Worm (Caenorhabditis elegans): Measurements from ENCODE around the gene Y54G2A.15.

Y54G2A.15 gene

ce11 chrIV:2808154-2808553 is 35.6 kb downstream of the Y54G2A.15 start:
- TF ChIP-seq pat-9 (tag; optimal IDR thresholded peaks at IDR 0.05) (no peak), gmeb-2 (tag; optimal IDR thresholded peaks at IDR 0.05) (no peak), sox-2 (GFP tag; IDR thresholded peaks at IDR 0.05) (no peak), C38D4.7 (GFP tag; optimal IDR thresholded peaks at IDR 0.05) (no peak), pha-2 (tag; optimal IDR thresholded peaks at IDR 0.05) (no peak), ref-2 (tag; optimal IDR thresholded peaks at IDR 0.05) (no peak), pag-3 (tag; optimal IDR thresholded peaks at IDR 0.05; ENCODE audit: borderline replicate concordance) (no peak), ceh-6 (GFP tag; optimal IDR thresholded peaks at IDR 0.05) (no peak), ama-1 (optimal IDR thresholded peaks at IDR 0.05) (no peak), ceh-9 (tag; optimal IDR thresholded peaks at IDR 0.05) (no peak), pax-1 (tag; optimal IDR thresholded peaks at IDR 0.05) (no peak), fkh-10 (GFP tag; optimal IDR thresholded peaks at IDR 0.05) (no peak), ceh-45 (GFP tag; IDR thresholded peaks at IDR 0.05) (no peak), zip-5 (tag; optimal IDR thresholded peaks at IDR 0.05) (no peak), tbx-2 (tag; optimal IDR thresholded peaks at IDR 0.05) (no peak), K02D7.2 (tag; optimal IDR thresholded peaks at IDR 0.05) (no peak), hlh-6 (tag; optimal IDR thresholded peaks at IDR 0.05) (no peak), dve-1 (tag; optimal IDR thresholded peaks at IDR 0.05) (no peak)

- TF ChIP-seq gmeb-2 (tag; optimal IDR thresholded peaks at IDR 0.05) (no peak), ceh-45 (GFP tag; IDR thresholded peaks at IDR 0.05) (no peak), pqm-1 (tag; optimal IDR thresholded peaks at IDR 0.05) (peak; percentile 43), ets-4 (tag; optimal IDR thresholded peaks at IDR 0.05) (no peak), pat-9 (tag; optimal IDR thresholded peaks at IDR 0.05) (peak; percentile 39), elt-2 (tag; optimal IDR thresholded peaks at IDR 0.05) (peak; percentile 88), unc-3 (GFP tag; conservative IDR thresholded peaks at IDR 0.05) (no peak), unc-3 (tag; optimal IDR thresholded peaks at IDR 0.05) (no peak), pros-1 (tag; optimal IDR thresholded peaks at IDR 0.05) (no peak), ztf-16 (tag; optimal IDR thresholded peaks at IDR 0.05) (peak; percentile 43), sox-2 (GFP tag; IDR thresholded peaks at IDR 0.05) (no peak), C08G9.2 (tag; optimal IDR thresholded peaks at IDR 0.05) (no peak), ahr-1 (tag; optimal IDR thresholded peaks at IDR 0.05) (peak; percentile 10), pag-3 (tag; optimal IDR thresholded peaks at IDR 0.05; ENCODE audit: borderline replicate concordance) (no peak), unc-55 (GFP tag; optimal IDR thresholded peaks at IDR 0.05) (no peak), hlh-15 (tag; optimal IDR thresholded peaks at IDR 0.05) (no peak), syd-9 (tag; optimal IDR thresholded peaks at IDR 0.05) (no peak), ceh-22 (tag; optimal IDR thresholded peaks at IDR 0.05) (no peak), eyg-1 (tag; optimal IDR thresholded peaks at IDR 0.05) (no peak), ceh-18 (tag; optimal IDR thresholded peaks at IDR 0.05) (peak; percentile 32), ceh-34 (tag; optimal IDR thresholded peaks at IDR 0.05) (peak; percentile 6), unc-42 (tag; optimal IDR thresholded peaks at IDR 0.05) (no peak), sox-4 (tag; optimal IDR thresholded peaks at IDR 0.05) (peak; percentile 22), F13H6.1 (tag; optimal IDR thresholded peaks at IDR 0.05) (no peak), odd-2 (tag; optimal IDR thresholded peaks at IDR 0.05) (no peak), elt-4 (tag; optimal IDR thresholded peaks at IDR 0.05) (no peak), Y22D7AL.16 (tag; optimal IDR thresholded peaks at IDR 0.05) (peak; percentile 49), hlh-8 (tag; optimal IDR thresholded peaks at IDR 0.05) (no peak), ceh-6 (GFP tag; optimal IDR thresholded peaks at IDR 0.05) (peak; percentile 23), ceh-30 (tag; optimal IDR thresholded peaks at IDR 0.05) (no peak), unc-86 (tag; optimal IDR thresholded peaks at IDR 0.05) (peak; percentile 51), hlh-30 (tag; optimal IDR thresholded peaks at IDR 0.05; ENCODE audit: insufficient read depth) (peak; percentile 79), K09A11.1 (tag; optimal IDR thresholded peaks at IDR 0.05; ENCODE audit: insufficient read depth) (peak; percentile 5), zip-5 (tag; optimal IDR thresholded peaks at IDR 0.05) (no peak), rnt-1 (tag; optimal IDR thresholded peaks at IDR 0.05) (no peak), ceh-19 (GFP tag; optimal IDR thresholded peaks at IDR 0.05) (no peak), pha-2 (tag; optimal IDR thresholded peaks at IDR 0.05) (no peak), tbx-7 (tag; optimal IDR thresholded peaks at IDR 0.05) (peak; percentile 26), ttx-3 (tag; optimal IDR thresholded peaks at IDR 0.05) (peak; percentile 37), ceh-9 (tag; optimal IDR thresholded peaks at IDR 0.05) (no peak), fax-1 (tag; optimal IDR thresholded peaks at IDR 0.05) (no peak), fkh-6 (tag; optimal IDR thresholded peaks at IDR 0.05) (no peak), hlh-6 (tag; optimal IDR thresholded peaks at IDR 0.05) (no peak)
Measured at ce11 chrIV:2805525-2805924, 38.3 kb downstream of the Y54G2A.15 start, which contains the start of gene Y54G2A.45. Gene Y54G2A.45, plus strand, starts transcription at chrIV:2805857.

Data from whole organism, late embryonic.